Worm (Caenorhabditis elegans) whole organism, mixed stage, embryonic: Measurements from ENCODE around the gene ZK1307.2.
A peak's percentile ranks its signal among the peaks of the same experiment; 100 is the strongest.

Experiments used
- bed-3 ChIP-seq: fragments of 200-800 bp; sonication (Bioruptor generic); optimal IDR thresholded peaks from 3 replicates; lab custom pipeline; 2018; ENCODE audit warnings: mild to moderate bottlenecking, missing genetic modification characterization, moderate library complexity, missing compliant biosample characterization
- drap-1 ChIP-seq: fragments of 200-800 bp; sonication (Bioruptor generic); optimal IDR thresholded peaks from 3 replicates; lab custom pipeline; 2018; ENCODE audit warnings: mild to moderate bottlenecking, missing genetic modification characterization, missing compliant biosample characterization
- lin-13 ChIP-seq: fragments of 150-350 bp; optimal IDR thresholded peaks from 2 replicates; lab custom pipeline; 2014; ENCODE audit warnings: missing biosample characterization, missing genetic modification characterization
- lin-32 ChIP-seq: fragments of 200-800 bp; sonication (Bioruptor generic); optimal IDR thresholded peaks from 2 replicates; lab custom pipeline; 2018; ENCODE audit warnings: mild to moderate bottlenecking, missing genetic modification characterization, missing compliant biosample characterization
- lsy-2 ChIP-seq: fragments of 150-350 bp; optimal IDR thresholded peaks from 2 replicates; lab custom pipeline; 2014; ENCODE audit warnings: missing biosample characterization, missing genetic modification characterization
- mab-5 ChIP-seq: fragments of 150-350 bp; optimal IDR thresholded peaks from 2 replicates; lab custom pipeline; 2014; ENCODE audit warnings: missing biosample characterization, missing genetic modification characterization
- nhr-12 ChIP-seq: fragments of 150-350 bp; optimal IDR thresholded peaks from 2 replicates; lab custom pipeline; 2014; ENCODE audit warnings: missing biosample characterization, missing genetic modification characterization
- unc-39 ChIP-seq: fragments of 150-350 bp; optimal IDR thresholded peaks from 2 replicates; lab custom pipeline; 2014; ENCODE audit warnings: missing biosample characterization, missing genetic modification characterization
- unc-62 ChIP-seq: fragments of 150-350 bp; optimal IDR thresholded peaks from 2 replicates; lab custom pipeline; 2014; ENCODE audit warnings: missing biosample characterization, missing genetic modification reagents, missing genetic modification characterization

DNA sequence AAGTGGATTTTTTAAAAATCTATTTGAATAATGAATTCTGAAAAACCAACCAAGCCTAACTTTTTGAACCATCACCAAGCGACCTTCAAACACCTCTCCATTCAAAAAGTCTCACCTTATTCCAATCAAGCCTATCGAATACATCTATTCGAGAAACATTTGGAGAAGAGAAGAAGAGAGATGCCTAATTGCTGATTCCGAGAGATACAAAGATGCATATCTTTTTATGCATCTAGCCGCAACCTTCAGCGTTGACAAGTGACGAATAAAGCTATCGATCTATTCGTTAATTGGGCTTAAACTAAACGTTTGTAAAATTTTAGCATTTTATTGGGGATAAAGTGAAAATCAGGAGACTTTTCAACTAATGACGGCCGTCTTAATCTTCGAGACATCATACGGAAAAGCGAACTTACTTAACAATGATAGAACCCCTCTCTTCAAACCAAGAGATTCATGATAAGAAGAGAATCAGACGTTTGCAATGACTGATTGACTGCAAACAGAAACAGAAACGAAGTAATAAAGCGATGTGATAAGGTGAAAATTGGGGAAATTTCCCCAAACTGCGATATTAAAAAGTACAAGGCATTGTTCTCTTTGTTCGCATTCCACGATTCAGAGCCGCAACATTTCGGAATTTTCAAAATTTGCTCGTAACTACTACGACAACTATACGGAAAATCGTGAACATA, 8.7 kb downstream of the ZK1307.2 start:
- TF ChIP-seq nhr-12 (no peak), drap-1 (GFP tag; lab: Kevin White, UChicago) (no peak), unc-62 (GFP tag; lab: Kevin White, UChicago) (peak; percentile 87), lin-13 (no peak), lsy-2 (tag; lab: Kevin White, UChicago) (no peak), mab-5 (no peak), bed-3 (GFP tag; lab: Kevin White, UChicago) (no peak), lin-32 (no peak), unc-39 (tag; lab: Kevin White, UChicago) (no peak)
